Worm (Caenorhabditis elegans): ENCODE results near the gene osm-6.
A peak's percentile ranks its signal among the peaks of the same experiment; 100 is the strongest.

osm-6 gene

DNA sequence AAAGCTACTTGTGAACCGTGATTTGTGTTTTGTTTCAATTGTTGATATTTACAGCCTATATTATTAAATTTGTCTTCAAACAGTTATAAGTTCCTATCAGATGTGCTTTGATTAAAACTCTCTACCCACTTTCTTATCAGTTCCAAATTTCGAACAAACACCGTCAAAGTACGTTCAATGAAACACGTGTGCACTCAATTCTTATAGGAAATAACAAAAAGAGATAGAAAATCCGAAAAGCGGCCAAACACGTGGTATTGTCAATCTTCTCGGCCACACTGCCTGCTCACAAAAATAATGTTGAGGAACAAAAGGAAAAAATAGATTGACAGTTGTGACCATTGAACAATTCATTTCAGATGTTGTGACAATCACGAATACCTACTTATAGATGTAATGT, 41.3 kb downstream of the osm-6 start:
- TF ChIP-seq unc-62 (GFP tag; optimal IDR thresholded peaks at IDR 0.05 in 1 of 2) (peak in 1 of 2 experiments; percentile 94), unc-62 (tag; optimal IDR thresholded peaks at IDR 0.05) (no peak), mdt-29 (GFP tag; IDR thresholded peaks at IDR 0.05) (peak; percentile 75; the same call in 1 of the 2 replicates), dmd-6 (GFP tag; IDR thresholded peaks at IDR 0.05) (peak; percentile 88), pqm-1 (tag; optimal IDR thresholded peaks at IDR 0.05) (peak; percentile 61), set-16 (GFP tag; IDR thresholded peaks at IDR 0.05) (no peak), aha-1 (tag) (peak; percentile 19), tra-1 (GFP tag; IDR thresholded peaks at IDR 0.05) (0 out of 2 replicates have a peak, but pooled peaks have one; percentile 28), rbr-2 (tag; optimal IDR thresholded peaks at IDR 0.05) (no peak), lim-7 (GFP tag; IDR thresholded peaks at IDR 0.05) (no peak), nhr-25 (tag; optimal IDR thresholded peaks at IDR 0.05; ENCODE audit: borderline replicate concordance, insufficient read depth) (no peak), lin-15B (tag; optimal IDR thresholded peaks at IDR 0.05) (no peak), mes-2 (tag; optimal IDR thresholded peaks at IDR 0.05; ENCODE audit: poor library complexity, severe bottlenecking) (peak; percentile 32), hif-1 (tag; optimal IDR thresholded peaks at IDR 0.05) (peak in 1 of 2 experiments; percentile 40), F10B5.3 (tag; optimal IDR thresholded peaks at IDR 0.05) (no peak), jun-1 (tag; optimal IDR thresholded peaks at IDR 0.05) (no peak), snpc-4 (tag; optimal IDR thresholded peaks at IDR 0.05) (no peak), ceh-62 (tag; optimal IDR thresholded peaks at IDR 0.05) (no peak), T20F7.1 (GFP tag; optimal IDR thresholded peaks at IDR 0.05) (peak; percentile 50), nhr-41 (GFP tag; IDR thresholded peaks at IDR 0.05) (no peak), ZK546.5 (tag; optimal IDR thresholded peaks at IDR 0.05) (no peak), F49E8.2 (tag; optimal IDR thresholded peaks at IDR 0.05; ENCODE audit: borderline replicate concordance) (no peak), mep-1 (tag; optimal IDR thresholded peaks at IDR 0.05) (peak; percentile 25), sdz-12 (GFP tag; optimal IDR thresholded peaks at IDR 0.05) (no peak), zfp-3 (GFP tag; conservative IDR thresholded peaks at IDR 0.05) (0 out of 2 replicates have a peak, but pooled peaks have one; percentile 23), dve-1 (tag; optimal IDR thresholded peaks at IDR 0.05; ENCODE audit: insufficient read depth) (peak; percentile 98), hlh-30 (tag; optimal IDR thresholded peaks at IDR 0.05; ENCODE audit: insufficient read depth) (peak; percentile 91), nhr-6 (tag; optimal IDR thresholded peaks at IDR 0.05) (no peak), nhr-11 (tag; optimal IDR thresholded peaks at IDR 0.05) (peak; percentile 46), ztf-7 (tag; optimal IDR thresholded peaks at IDR 0.05) (no peak), ces-1 (GFP tag; optimal IDR thresholded peaks at IDR 0.05) (no peak), lsy-2 (tag; optimal IDR thresholded peaks at IDR 0.05) (peak; percentile 44 to 66), spr-1 (tag; optimal IDR thresholded peaks at IDR 0.05) (no peak), duxl-1 (tag; optimal IDR thresholded peaks at IDR 0.05; ENCODE audit: poor library complexity) (no peak), daf-19 (GFP tag; conservative IDR thresholded peaks at IDR 0.05) (no peak), daf-16 (GFP tag; optimal IDR thresholded peaks at IDR 0.05) (peak in 1 of 2 experiments; percentile 78), daf-16 (tag; optimal IDR thresholded peaks at IDR 0.05) (peak; percentile 97), nhr-76 (tag; optimal IDR thresholded peaks at IDR 0.05) (peak; percentile 6), mxl-3 (GFP tag; optimal IDR thresholded peaks at IDR 0.05) (peak; percentile 81), lin-1 (GFP tag; IDR thresholded peaks at IDR 0.05) (peak; percentile 67; the same call in 1 of the 2 replicates), hlh-11 (tag; optimal IDR thresholded peaks at IDR 0.05) (peak; percentile 92), nhr-10 (tag; optimal IDR thresholded peaks at IDR 0.05) (peak; percentile 73), dmd-8 (GFP tag; IDR thresholded peaks at IDR 0.05) (no peak), zfp-2 (tag; optimal IDR thresholded peaks at IDR 0.05) (no peak), mdl-1 (tag; optimal IDR thresholded peaks at IDR 0.05) (peak in 1 of 2 experiments; percentile 93), pha-4 (GFP tag; IDR thresholded peaks at IDR 0.05) (no peak), pha-4 (tag; optimal IDR thresholded peaks at IDR 0.05) (peak; percentile 2), nhr-48 (tag; optimal IDR thresholded peaks at IDR 0.05) (peak; percentile 62), nhr-102 (tag; optimal IDR thresholded peaks at IDR 0.05) (peak; percentile 42), Y48G9A.11 (GFP tag; IDR thresholded peaks at IDR 0.05) (no peak), nhr-28 (tag; optimal IDR thresholded peaks at IDR 0.05) (peak; percentile 85)

All from whole organism, L4 larva.